Worm (Caenorhabditis elegans) whole organism, mixed stage, embryonic: ENCODE measurements around the gene sdhd-1.

Source experiments
- M03D4.4 ChIP-seq: sonication (generic microtip); optimal IDR thresholded peaks from 2 replicates; lab custom pipeline; 2017; ENCODE audit warnings: mild to moderate bottlenecking, missing genetic modification characterization, missing compliant biosample characterization
- bed-3 ChIP-seq: fragments of 200-800 bp; sonication (Bioruptor generic); optimal IDR thresholded peaks from 3 replicates; lab custom pipeline; 2018; ENCODE audit warnings: mild to moderate bottlenecking, missing genetic modification characterization, moderate library complexity, missing compliant biosample characterization
- blmp-1 ChIP-seq: fragments of 150-350 bp; optimal IDR thresholded peaks from 2 replicates; lab custom pipeline; 2014; ENCODE audit warnings: missing biosample characterization, missing genetic modification characterization
- ceh-39 ChIP-seq: fragments of 150-350 bp; optimal IDR thresholded peaks from 2 replicates; lab custom pipeline; 2014; ENCODE audit warnings: missing biosample characterization, missing genetic modification characterization
- ceh-43 ChIP-seq: fragments of 200-800 bp; sonication (Bioruptor generic); optimal IDR thresholded peaks from 2 replicates; lab custom pipeline; 2018; ENCODE audit warnings: mild to moderate bottlenecking, missing genetic modification characterization, moderate library complexity, missing compliant biosample characterization
- ceh-83 ChIP-seq: fragments of 200-800 bp; sonication (Bioruptor generic); optimal IDR thresholded peaks from 2 replicates; lab custom pipeline; 2018; ENCODE audit warnings: mild to moderate bottlenecking, missing genetic modification characterization, missing compliant biosample characterization
- ces-1 ChIP-seq: fragments of 150-350 bp; optimal IDR thresholded peaks from 2 replicates; lab custom pipeline; 2014; ENCODE audit warnings: missing biosample characterization, missing genetic modification reagents, missing genetic modification characterization
- cnd-1 ChIP-seq: fragments of 200-800 bp; sonication (Bioruptor generic); optimal IDR thresholded peaks from 2 replicates; lab custom pipeline; 2018; ENCODE audit warnings: mild to moderate bottlenecking, missing genetic modification characterization, missing compliant biosample characterization
- drap-1 ChIP-seq: fragments of 200-800 bp; sonication (Bioruptor generic); optimal IDR thresholded peaks from 3 replicates; lab custom pipeline; 2018; ENCODE audit warnings: mild to moderate bottlenecking, missing genetic modification characterization, missing compliant biosample characterization
- elt-1 ChIP-seq: sonication (generic microtip); optimal IDR thresholded peaks from 2 replicates; lab custom pipeline; 2017; ENCODE audit warnings: missing genetic modification characterization, mild to moderate bottlenecking, missing compliant biosample characterization, antibody characterized with exemption, moderate library complexity, borderline replicate concordance; ENCODE audit not compliant: insufficient read depth
- elt-3 ChIP-seq: fragments of 150-350 bp; optimal IDR thresholded peaks from 2 replicates; lab custom pipeline; 2014; ENCODE audit warnings: missing biosample characterization, missing genetic modification characterization
- flh-1 ChIP-seq: fragments of 200-800 bp; sonication (Bioruptor generic); optimal IDR thresholded peaks from 2 replicates; lab custom pipeline; 2018; ENCODE audit warnings: mild to moderate bottlenecking, missing genetic modification characterization, moderate library complexity, missing compliant biosample characterization
- ham-2 ChIP-seq: fragments of 200-800 bp; sonication (Bioruptor generic); optimal IDR thresholded peaks from 2 replicates; lab custom pipeline; 2018; ENCODE audit warnings: mild to moderate bottlenecking, missing genetic modification characterization, missing compliant biosample characterization
- hlh-1 ChIP-seq: fragments of 150-350 bp; optimal IDR thresholded peaks from 2 replicates; lab custom pipeline; 2014; ENCODE audit warnings: missing biosample characterization, missing genetic modification reagents, missing genetic modification characterization
- lin-13 ChIP-seq: fragments of 150-350 bp; optimal IDR thresholded peaks from 2 replicates; lab custom pipeline; 2014; ENCODE audit warnings: missing biosample characterization, missing genetic modification characterization
- lin-32 ChIP-seq: fragments of 200-800 bp; sonication (Bioruptor generic); optimal IDR thresholded peaks from 2 replicates; lab custom pipeline; 2018; ENCODE audit warnings: mild to moderate bottlenecking, missing genetic modification characterization, missing compliant biosample characterization
- lsy-2 ChIP-seq: fragments of 150-350 bp; optimal IDR thresholded peaks from 2 replicates; lab custom pipeline; 2014; ENCODE audit warnings: missing biosample characterization, missing genetic modification characterization
- mab-5 ChIP-seq: fragments of 150-350 bp; optimal IDR thresholded peaks from 2 replicates; lab custom pipeline; 2014; ENCODE audit warnings: missing biosample characterization, missing genetic modification characterization
- mep-1 ChIP-seq: fragments of 150-350 bp; optimal IDR thresholded peaks from 2 replicates; lab custom pipeline; 2017; ENCODE audit warnings: missing biosample characterization, missing genetic modification reagents, missing genetic modification characterization, inconsistent platforms
- mls-2 ChIP-seq: sonication (generic microtip); optimal IDR thresholded peaks from 2 replicates; lab custom pipeline; 2016; ENCODE audit warnings: mild to moderate bottlenecking, missing genetic modification characterization, moderate library complexity, missing compliant biosample characterization
- nhr-12 ChIP-seq: fragments of 150-350 bp; optimal IDR thresholded peaks from 2 replicates; lab custom pipeline; 2014; ENCODE audit warnings: missing biosample characterization, missing genetic modification characterization
- nhr-2 ChIP-seq: fragments of 150-350 bp; optimal IDR thresholded peaks from 2 replicates; lab custom pipeline; 2014; ENCODE audit warnings: missing biosample characterization, missing genetic modification characterization
- nhr-237 ChIP-seq: fragments of 150-350 bp; optimal IDR thresholded peaks from 2 replicates; lab custom pipeline; 2014; ENCODE audit warnings: missing biosample characterization, missing genetic modification characterization
- nhr-28 ChIP-seq: fragments of 150-350 bp; optimal IDR thresholded peaks from 2 replicates; lab custom pipeline; 2014; ENCODE audit warnings: missing biosample characterization, missing genetic modification characterization
- nhr-76 ChIP-seq: sonication (generic microtip); optimal IDR thresholded peaks from 2 replicates; lab custom pipeline; 2017; ENCODE audit warnings: missing biosample characterization, missing genetic modification characterization
- pha-4 ChIP-seq: fragments of 150-350 bp; optimal IDR thresholded peaks from 2 replicates; lab custom pipeline; 2018; ENCODE audit warnings: missing biosample characterization, missing genetic modification reagents, missing genetic modification characterization
- sem-2 ChIP-seq: fragments of 200-800 bp; sonication (Bioruptor generic); optimal IDR thresholded peaks from 2 replicates; lab custom pipeline; 2018; ENCODE audit warnings: mild to moderate bottlenecking, missing genetic modification characterization, missing compliant biosample characterization
- sptf-1 ChIP-seq: sonication (generic microtip); optimal IDR thresholded peaks from 2 replicates; lab custom pipeline; 2017; ENCODE audit warnings: mild to moderate bottlenecking, missing genetic modification characterization, moderate library complexity, missing compliant biosample characterization
- tbx-8 ChIP-seq: fragments of 200-800 bp; sonication (Bioruptor generic); optimal IDR thresholded peaks from 2 replicates; lab custom pipeline; 2018; ENCODE audit warnings: mild to moderate bottlenecking, missing genetic modification characterization, moderate library complexity, missing compliant biosample characterization
- unc-120 ChIP-seq: sonication (generic microtip); optimal IDR thresholded peaks from 2 replicates; lab custom pipeline; 2017; ENCODE audit warnings: missing genetic modification characterization, missing compliant biosample characterization; ENCODE audit not compliant: poor library complexity, severe bottlenecking
- unc-39 ChIP-seq: fragments of 150-350 bp; optimal IDR thresholded peaks from 2 replicates; lab custom pipeline; 2014; ENCODE audit warnings: missing biosample characterization, missing genetic modification characterization
- unc-62 ChIP-seq: fragments of 150-350 bp; optimal IDR thresholded peaks from 2 replicates; lab custom pipeline; 2014; ENCODE audit warnings: missing biosample characterization, missing genetic modification reagents, missing genetic modification characterization
- zip-8 ChIP-seq: fragments of 150-350 bp; optimal IDR thresholded peaks from 2 replicates; lab custom pipeline; 2014; ENCODE audit warnings: missing biosample characterization, missing genetic modification characterization
- ztf-11 ChIP-seq: fragments of 150-350 bp; optimal IDR thresholded peaks from 2 replicates; lab custom pipeline; 2014; ENCODE audit warnings: missing biosample characterization, missing genetic modification characterization

Gene sdhd-1

ce11 chrII:11045872-11046271, 3.8 kb downstream of the sdhd-1 start, which contains the start of gene col-83:
Gene col-83, minus strand, starts transcription at chrII:11045972.
- TF ChIP-seq flh-1 (GFP tag; lab: Kevin White, UChicago) (no peak), unc-39 (no peak), lsy-2 (tag; lab: Kevin White, UChicago) (no peak)

- TF ChIP-seq lin-13 (tag; lab: Kevin White, UChicago): no peak
- TF ChIP-seq bed-3 (GFP tag; lab: Kevin White, UChicago): no peak
- TF ChIP-seq ces-1 (GFP tag; lab: Kevin White, UChicago): no peak
- TF ChIP-seq unc-62 (GFP tag; lab: Kevin White, UChicago): no peak
- no peak for TF ChIP-seq nhr-2 (tag; lab: Kevin White, UChicago)
- TF ChIP-seq flh-1 (GFP tag; lab: Kevin White, UChicago): no peak
These were observed 5.5 kb downstream of the sdhd-1 start for ce11 chrII:11044193-11044568.

- TF ChIP-seq zip-8 (tag; lab: Kevin White, UChicago) (peak; percentile 88), mab-5 (tag; lab: Kevin White, UChicago) (no peak), blmp-1 (tag; lab: Kevin White, UChicago) (no peak), nhr-28 (tag; lab: Kevin White, UChicago) (no peak), ham-2 (no peak), mep-1 (tag; lab: Kevin White, UChicago) (no peak), nhr-12 (tag; lab: Kevin White, UChicago) (no peak), drap-1 (no peak), lin-32 (GFP tag; lab: Kevin White, UChicago) (no peak), elt-1 (tag; lab: Kevin White, UChicago) (peak; percentile 97), tbx-8 (GFP tag; lab: Kevin White, UChicago) (no peak), nhr-237 (no peak), bed-3 (GFP tag; lab: Kevin White, UChicago) (no peak), flh-1 (GFP tag; lab: Kevin White, UChicago) (no peak), ceh-43 (GFP tag; lab: Kevin White, UChicago) (no peak)
These were observed 6.0 kb downstream of the sdhd-1 start for ce11 chrII:11043546-11044192.

- TF ChIP-seq mab-5 (tag; lab: Kevin White, UChicago): no peak
- TF ChIP-seq mep-1 (tag; lab: Kevin White, UChicago): peak; percentile 28
- TF ChIP-seq lin-13 (tag; lab: Kevin White, UChicago): peak; percentile 45
- peak; percentile 9 for TF ChIP-seq ceh-83 (GFP tag; lab: Kevin White, UChicago)
- peak; percentile 70 for TF ChIP-seq sptf-1 (tag; lab: Kevin White, UChicago)
- peak; percentile 25 for TF ChIP-seq lsy-2 (tag; lab: Kevin White, UChicago)
- TF ChIP-seq elt-3 (tag; lab: Kevin White, UChicago): no peak
- TF ChIP-seq pha-4 (tag; lab: Kevin White, UChicago): peak; percentile 30
- TF ChIP-seq sem-2 (GFP tag; lab: Kevin White, UChicago): no peak
- TF ChIP-seq nhr-237: peak; percentile 3
- TF ChIP-seq ztf-11 (tag; lab: Kevin White, UChicago): peak; percentile 42
- no peak for TF ChIP-seq tbx-8 (GFP tag; lab: Kevin White, UChicago)
- TF ChIP-seq unc-120: peak; percentile 81
- peak; percentile 71 for TF ChIP-seq mls-2
- TF ChIP-seq M03D4.4: peak; percentile 56
- TF ChIP-seq nhr-2 (tag; lab: Kevin White, UChicago): peak; percentile 37
- peak; percentile 67 for TF ChIP-seq drap-1
- peak; percentile 80 for TF ChIP-seq ces-1 (GFP tag; lab: Kevin White, UChicago)
- TF ChIP-seq cnd-1 (tag; lab: Kevin White, UChicago): peak; percentile 51
- TF ChIP-seq hlh-1: peak; percentile 68
- TF ChIP-seq ceh-39 (tag; lab: Kevin White, UChicago): peak; percentile 84
- peak; percentile 81 for TF ChIP-seq ham-2
- no peak for TF ChIP-seq bed-3 (GFP tag; lab: Kevin White, UChicago)
- TF ChIP-seq ceh-43 (GFP tag; lab: Kevin White, UChicago): no peak
- peak; percentile 41 for TF ChIP-seq lin-32 (GFP tag; lab: Kevin White, UChicago)
- TF ChIP-seq nhr-76 (tag; lab: Kevin White, UChicago): no peak
- TF ChIP-seq, all 35 proteins: peak for 19
These were observed 6.8 kb downstream of the sdhd-1 start for ce11 chrII:11042878-11043331.
